Fruit fly (Drosophila melanogaster): ENCODE data around the gene CG43078.

Gene CG43078

DNA sequence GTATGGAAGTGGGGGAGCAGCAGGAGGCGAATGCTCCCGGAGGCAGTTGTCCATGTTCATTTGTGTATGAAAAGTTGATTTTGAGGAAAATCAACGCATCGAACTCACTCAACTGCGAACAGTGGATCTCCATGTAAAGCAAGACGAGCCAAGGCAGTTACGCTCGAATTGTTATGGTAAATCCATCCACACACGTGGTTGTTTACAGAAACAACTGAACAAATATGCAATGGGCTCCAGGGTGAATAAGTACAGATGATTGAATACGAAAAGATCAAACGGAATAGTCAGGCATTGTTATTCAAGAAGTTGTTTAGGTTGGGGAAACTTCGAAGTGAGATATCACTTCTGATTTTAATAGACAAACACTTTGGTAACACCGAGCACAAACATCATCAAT, 7.5 kb downstream of the CG43078 start:
- TF ChIP-seq h (GFP tag; optimal IDR thresholded peaks at IDR 0.05) (no peak), woc (GFP tag; optimal IDR thresholded peaks at IDR 0.05) (no peak), Rel (GFP tag; optimal IDR thresholded peaks at IDR 0.05) (no peak), Rel (tag; optimal IDR thresholded peaks at IDR 0.05) (no peak), Hr83 (GFP tag; optimal IDR thresholded peaks at IDR 0.05; ENCODE audit: poor library complexity, severe bottlenecking) (peak; percentile 47), rgr (GFP tag; optimal IDR thresholded peaks at IDR 0.05) (peak; percentile 3), foxo (GFP tag; optimal IDR thresholded peaks at IDR 0.05) (no peak)

DNA sequence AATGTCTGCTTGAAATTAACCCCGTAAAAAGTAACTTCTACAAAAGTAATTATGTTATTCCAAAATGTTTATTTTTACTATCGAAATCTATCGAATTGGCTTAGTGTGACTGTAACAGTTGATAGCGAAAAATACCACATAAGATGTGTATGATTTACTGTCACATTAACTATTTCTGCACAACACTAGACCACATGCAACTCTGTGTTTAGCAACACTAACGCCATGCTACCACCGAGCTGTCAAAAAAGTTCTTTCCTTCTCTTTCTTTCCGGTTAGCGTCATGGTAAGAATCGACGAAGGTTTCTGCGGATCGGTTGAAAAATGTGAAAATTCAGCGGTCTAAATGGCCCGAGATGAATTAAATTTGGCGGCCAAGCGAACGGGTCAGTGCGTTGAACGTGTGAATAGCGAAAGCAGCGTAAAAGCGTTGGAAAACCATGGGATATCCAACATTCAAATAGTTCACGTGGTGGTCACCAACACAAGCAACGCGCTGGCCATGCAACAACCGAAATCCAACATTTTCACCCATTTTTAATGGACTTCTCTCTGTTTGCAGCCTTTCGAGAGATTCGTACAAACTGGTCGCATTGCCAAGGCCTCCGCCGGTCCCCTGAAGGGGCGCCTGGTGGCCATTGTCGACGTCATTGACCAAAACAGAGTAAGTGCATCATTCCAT, 24.3 kb downstream of the CG43078 start, which contains the start of the genes Nelf-E and RpL14:
TSS of gene Nelf-E (minus strand) at position 128 of the 682 bp plus-strand sequence.
TSS of gene RpL14 (plus strand) at position 255 of the 682 bp plus-strand sequence.
- no peak for TF ChIP-seq CrebA (GFP tag; optimal IDR thresholded peaks at IDR 0.05; ENCODE audit: borderline replicate concordance)
- peak; percentile 91 for TF ChIP-seq HLH106 (tag; optimal IDR thresholded peaks at IDR 0.05)
- no peak for TF ChIP-seq jim (GFP tag; optimal IDR thresholded peaks at IDR 0.05)
- TF ChIP-seq ey (GFP tag; optimal IDR thresholded peaks at IDR 0.05): peak; percentile 78
- TF ChIP-seq usp (GFP tag; optimal IDR thresholded peaks at IDR 0.05): no peak
- TF ChIP-seq Sp1 (GFP tag; optimal IDR thresholded peaks at IDR 0.05): peak; percentile 93
- no peak for TF ChIP-seq Rel (GFP tag; optimal IDR thresholded peaks at IDR 0.05)
- TF ChIP-seq Rel (tag; optimal IDR thresholded peaks at IDR 0.05): peak; percentile 80
- peak; percentile 71 for TF ChIP-seq Myc (optimal IDR thresholded peaks at IDR 0.05)
- TF ChIP-seq woc (GFP tag; optimal IDR thresholded peaks at IDR 0.05): no peak
- no peak for TF ChIP-seq brk (GFP tag; optimal IDR thresholded peaks at IDR 0.05)
- peak; percentile 87 for TF ChIP-seq CG32264 (GFP tag; optimal IDR thresholded peaks at IDR 0.05)
- no peak for TF ChIP-seq N (GFP tag; optimal IDR thresholded peaks at IDR 0.05)
- TF ChIP-seq rgr (GFP tag; optimal IDR thresholded peaks at IDR 0.05): peak; percentile 98
- TF ChIP-seq Dfd (GFP tag; optimal IDR thresholded peaks at IDR 0.05): no peak
- peak; percentile 88 for TF ChIP-seq OdsH (GFP tag; optimal IDR thresholded peaks at IDR 0.05)
- TF ChIP-seq GATAd (GFP tag; optimal IDR thresholded peaks at IDR 0.05): peak; percentile 74
- TF ChIP-seq dmrt93B (GFP tag; optimal IDR thresholded peaks at IDR 0.05): peak; percentile 96
- TF ChIP-seq sv (GFP tag; optimal IDR thresholded peaks at IDR 0.05): peak; percentile 87
- peak; percentile 94 for TF ChIP-seq CG9705 (GFP tag; optimal IDR thresholded peaks at IDR 0.05)
- TF ChIP-seq Jra (GFP tag; optimal IDR thresholded peaks at IDR 0.05): no peak
- peak; percentile 95 for TF ChIP-seq h (GFP tag; optimal IDR thresholded peaks at IDR 0.05)
- TF ChIP-seq dl (GFP tag; optimal IDR thresholded peaks at IDR 0.05; ENCODE audit: insufficient read depth in 1 of 2, partially characterized antibody in 2 of 2): no peak
- no peak for TF ChIP-seq Mio (GFP tag; optimal IDR thresholded peaks at IDR 0.05)
- peak; percentile 81 for TF ChIP-seq psq (GFP tag; optimal IDR thresholded peaks at IDR 0.05)
- TF ChIP-seq Hr83 (GFP tag; optimal IDR thresholded peaks at IDR 0.05; ENCODE audit: poor library complexity, severe bottlenecking): peak; percentile 98
- TF ChIP-seq fru (GFP tag; optimal IDR thresholded peaks at IDR 0.05): peak; percentile 99
- peak; percentile 95 for TF ChIP-seq br (GFP tag; optimal IDR thresholded peaks at IDR 0.05)
- TF ChIP-seq foxo (GFP tag; optimal IDR thresholded peaks at IDR 0.05): peak; percentile 84 to 91
- TF ChIP-seq sage (GFP tag; optimal IDR thresholded peaks at IDR 0.05): no peak
- TF ChIP-seq lola (GFP tag; optimal IDR thresholded peaks at IDR 0.05): no peak

DNA sequence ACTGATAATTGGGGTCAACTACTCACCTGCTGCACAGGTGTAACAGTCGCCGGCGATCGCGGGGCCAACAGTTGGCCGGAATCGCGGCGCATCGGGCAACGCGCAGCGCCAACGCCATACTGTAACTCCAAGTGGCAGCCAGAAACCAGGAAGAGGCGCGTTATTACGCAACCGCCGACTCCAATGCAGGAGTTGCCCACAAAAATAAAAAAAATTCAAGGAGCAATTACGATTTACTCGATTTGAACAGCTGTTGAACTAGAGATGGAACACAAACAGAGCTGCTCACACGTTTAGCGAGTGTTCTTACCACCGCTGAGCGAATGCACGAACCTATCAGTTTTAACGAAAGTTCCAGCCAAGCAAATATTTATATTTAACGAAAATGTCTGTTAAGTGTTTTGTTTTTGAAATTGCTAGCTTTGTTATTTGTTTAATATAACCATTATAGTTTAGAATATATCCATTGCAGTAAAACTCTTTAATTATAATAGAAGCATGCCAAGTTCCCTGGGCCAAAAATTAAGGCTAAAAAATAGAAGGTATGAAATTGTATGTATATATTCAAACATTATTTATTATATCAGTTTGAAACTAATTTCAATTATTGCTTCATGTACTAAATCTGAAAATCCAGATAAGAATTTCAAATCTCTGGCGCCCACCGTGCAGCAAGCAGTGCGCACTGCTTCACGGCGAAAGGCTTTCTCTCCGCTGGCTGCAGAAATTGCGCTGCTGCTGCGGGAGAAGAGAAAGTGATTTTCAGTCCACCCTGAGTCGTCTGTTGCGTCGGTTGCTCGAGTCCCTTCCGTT, 27.5 kb downstream of the CG43078 start, which contains the start of the genes CG5989 and CG6282:
TSS of gene CG5989 (minus strand) at position 270 of the 813 bp plus-strand sequence.
TSS of gene CG6282 (plus strand) at position 778 of the 813 bp plus-strand sequence.
- TF ChIP-seq Myc (optimal IDR thresholded peaks at IDR 0.05): peak; percentile 61
- TF ChIP-seq sv (GFP tag; optimal IDR thresholded peaks at IDR 0.05): peak; percentile 8
- no peak for TF ChIP-seq Vsx2 (GFP tag; optimal IDR thresholded peaks at IDR 0.05; ENCODE audit: partially characterized antibody)

dm6 chr3L:8607449-8607848, 30.8 kb downstream of the CG43078 start:
- TF ChIP-seq foxo (GFP tag; optimal IDR thresholded peaks at IDR 0.05) (peak in 1 of 2 experiments; percentile 21), fru (GFP tag; optimal IDR thresholded peaks at IDR 0.05) (peak; percentile 15), h (GFP tag; optimal IDR thresholded peaks at IDR 0.05) (peak; percentile 20), CG32264 (GFP tag; optimal IDR thresholded peaks at IDR 0.05) (no peak), ey (GFP tag; optimal IDR thresholded peaks at IDR 0.05) (peak; percentile 34), N (GFP tag; optimal IDR thresholded peaks at IDR 0.05) (no peak)
